Fruit fly (Drosophila melanogaster) whole organism, embryonic: ENCODE data around the gene Pebp1.

Experiments used
- CG2712 ChIP-seq: fragments of 200-800 bp; optimal IDR thresholded peaks from 3 replicates; lab custom pipeline; 2019; ENCODE audit warnings: missing biosample characterization, mild to moderate bottlenecking, missing genetic modification characterization, moderate library complexity
- CG6813 ChIP-seq: fragments of 200-800 bp; sonication (Bioruptor generic); optimal IDR thresholded peaks from 2 replicates; lab custom pipeline; 2017; ENCODE audit warnings: missing biosample characterization, missing genetic modification characterization, mild to moderate bottlenecking, moderate library complexity, missing genetic modification reagents
- Med ChIP-seq: fragments of 200-800 bp; sonication (Bioruptor generic); peaks from one replicate; lab custom pipeline; 2016; ENCODE audit warnings: missing biosample characterization, missing genetic modification characterization, mild to moderate bottlenecking, inconsistent platforms, moderate library complexity
- Sin3A ChIP-seq: fragments of >200 bp; optimal IDR thresholded peaks from 2 replicates; lab custom pipeline; 2018
- ato ChIP-seq: fragments of 200-800 bp; sonication (Bioruptor generic); IDR thresholded peaks from 2 replicates; pipeline ENCODE4 v1.3.6; 2022; ENCODE audit warnings: missing biosample characterization, missing genetic modification characterization; ENCODE audit not compliant: partially characterized antibody
- disco-r ChIP-seq: fragments of 200-800 bp; sonication (Bioruptor generic); optimal IDR thresholded peaks from 2 replicates; lab custom pipeline; 2016; ENCODE audit warnings: missing biosample characterization, missing genetic modification characterization
- dmrt99B ChIP-seq: fragments of 200-800 bp; sonication (Bioruptor generic); optimal IDR thresholded peaks from 2 replicates; lab custom pipeline; 2018; ENCODE audit warnings: missing biosample characterization, mild to moderate bottlenecking, missing genetic modification characterization, moderate library complexity
- fd102C ChIP-seq: fragments of 200-800 bp; sonication (Bioruptor generic); optimal IDR thresholded peaks from 2 replicates; lab custom pipeline; 2018; ENCODE audit warnings: missing biosample characterization, mild to moderate bottlenecking, missing genetic modification characterization, moderate library complexity
- vfl ChIP-seq: fragments of 200-800 bp; sonication (Bioruptor generic); optimal IDR thresholded peaks from 2 replicates; lab custom pipeline; 2016; ENCODE audit warnings: missing biosample characterization, missing genetic modification characterization

- TF ChIP-seq CG2712 (tag; lab: Kevin White, UChicago) (no peak), fd102C (GFP tag; lab: Kevin White, UChicago) (no peak), ato (GFP tag; lab: Robert Waterston, UW) (no peak), Med (GFP tag; lab: Kevin White, UChicago) (no peak), vfl (GFP tag; lab: Kevin White, UChicago) (no peak), dmrt99B (tag; lab: Kevin White, UChicago) (no peak), CG6813 (GFP tag; lab: Kevin White, UChicago) (no peak), Sin3A (lab: Kevin White, UChicago) (no peak), disco-r (GFP tag; lab: Kevin White, UChicago) (no peak)
Observed at dm6 chr3R:22436050-22436449, 29.8 kb upstream of the Pebp1 start, which contains the start of gene CG13847.
